Worm (Caenorhabditis elegans): ENCODE measurements around the gene dhps-1.

Gene dhps-1

ce11 chrII:11972266-11972665 lies 20.5 kb upstream of the dhps-1 start:
- TF ChIP-seq sea-1 (GFP tag; conservative IDR thresholded peaks at IDR 0.05): no peak

DNA sequence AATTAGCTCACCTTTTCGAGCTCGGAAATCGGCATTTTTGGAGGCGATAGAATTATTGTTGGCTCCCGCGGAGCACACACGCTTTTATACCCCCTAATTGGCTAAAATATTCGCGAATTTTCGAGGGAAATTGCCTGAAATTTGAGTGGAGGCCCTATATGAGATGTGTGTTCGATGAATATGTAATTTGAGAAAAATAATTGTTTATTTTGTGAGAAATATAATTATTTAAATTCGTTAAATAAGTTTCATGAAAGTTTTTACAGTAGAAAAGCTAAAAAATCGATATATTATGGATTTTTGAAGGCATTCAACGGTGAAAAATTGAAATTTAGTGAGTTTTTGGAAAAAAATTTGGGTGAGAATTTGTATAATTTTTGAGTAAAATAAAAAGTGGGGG lies 19.2 kb upstream of the dhps-1 start, which contains the start of gene acbp-6:
acbp-6 (minus strand) TSS at position 101 of the 400 bp plus-strand sequence.
- TF ChIP-seq ama-1 (optimal IDR thresholded peaks at IDR 0.05) (no peak), hnd-1 (tag; optimal IDR thresholded peaks at IDR 0.05) (no peak), tbx-11 (GFP tag; IDR thresholded peaks at IDR 0.05) (no peak), B0310.2 (tag; optimal IDR thresholded peaks at IDR 0.05) (no peak), scrt-1 (GFP tag; IDR thresholded peaks at IDR 0.05) (no peak), hmbx-1 (tag; optimal IDR thresholded peaks at IDR 0.05) (no peak), hmg-4 (GFP tag; optimal IDR thresholded peaks at IDR 0.05) (no peak), tra-4 (tag; optimal IDR thresholded peaks at IDR 0.05) (no peak), pes-1 (GFP tag; IDR thresholded peaks at IDR 0.05) (no peak), aly-1 (tag; optimal IDR thresholded peaks at IDR 0.05) (no peak), tbx-37 (GFP tag; conservative IDR thresholded peaks at IDR 0.05) (no peak), F13C5.2 (tag; optimal IDR thresholded peaks at IDR 0.05) (no peak), ets-7 (tag; optimal IDR thresholded peaks at IDR 0.05) (no peak), flt-1 (GFP tag; IDR thresholded peaks at IDR 0.05) (no peak), ceh-13 (GFP tag; optimal IDR thresholded peaks at IDR 0.05) (no peak), sea-1 (GFP tag; conservative IDR thresholded peaks at IDR 0.05) (no peak)

ce11 chrII:11974048-11974995 lies 18.5 kb upstream of the dhps-1 start:
- TF ChIP-seq B0310.2 (tag; optimal IDR thresholded peaks at IDR 0.05) (peak; percentile 56), hnd-1 (tag; optimal IDR thresholded peaks at IDR 0.05) (no peak), tbx-11 (GFP tag; IDR thresholded peaks at IDR 0.05) (no peak), flt-1 (GFP tag; IDR thresholded peaks at IDR 0.05) (no peak), ets-7 (tag; optimal IDR thresholded peaks at IDR 0.05) (no peak), scrt-1 (GFP tag; IDR thresholded peaks at IDR 0.05) (no peak), aly-1 (tag; optimal IDR thresholded peaks at IDR 0.05) (no peak), hmbx-1 (tag; optimal IDR thresholded peaks at IDR 0.05) (peak; percentile 44), sea-1 (GFP tag; conservative IDR thresholded peaks at IDR 0.05) (0 out of 2 replicates have a peak, but pooled peaks have one; percentile 40), ceh-13 (GFP tag; optimal IDR thresholded peaks at IDR 0.05) (no peak), F13C5.2 (tag; optimal IDR thresholded peaks at IDR 0.05) (no peak), pes-1 (GFP tag; IDR thresholded peaks at IDR 0.05) (0 out of 2 replicates have a peak, but pooled peaks have one; percentile 21), tra-4 (tag; optimal IDR thresholded peaks at IDR 0.05) (no peak), hmg-4 (GFP tag; optimal IDR thresholded peaks at IDR 0.05) (peak; percentile 23), tbx-37 (GFP tag; conservative IDR thresholded peaks at IDR 0.05) (no peak), ceh-36 (tag; optimal IDR thresholded peaks at IDR 0.05) (no peak), ama-1 (optimal IDR thresholded peaks at IDR 0.05) (peak; percentile 85)

DNA sequence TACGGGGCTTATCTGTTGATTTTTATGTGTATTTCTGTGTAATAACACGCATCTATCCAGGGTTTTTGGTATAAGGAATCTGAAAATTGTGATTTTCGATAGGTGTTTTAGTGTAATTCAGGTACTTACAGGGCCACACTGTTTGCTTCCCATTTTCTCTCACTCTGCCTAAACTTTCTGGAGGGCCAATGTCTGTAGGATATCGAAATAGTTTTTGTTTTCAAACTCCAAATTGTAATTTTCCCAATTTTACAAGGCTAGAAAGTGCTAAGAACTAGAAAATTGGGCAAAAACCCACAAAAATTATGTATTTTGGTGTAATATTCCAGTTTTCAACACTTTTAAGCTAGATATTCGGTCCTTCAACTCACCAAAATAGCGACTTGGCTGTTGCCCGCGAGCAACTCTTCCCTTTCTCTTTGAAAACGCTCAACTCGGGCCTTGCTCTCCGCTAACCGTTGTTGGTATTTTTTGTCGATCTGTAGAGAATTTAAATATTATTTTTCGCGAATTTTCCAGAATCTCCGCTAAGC lies 16.0 kb upstream of the dhps-1 start:
- TF ChIP-seq F13C5.2 (tag; optimal IDR thresholded peaks at IDR 0.05) (no peak), ama-1 (optimal IDR thresholded peaks at IDR 0.05) (no peak), B0310.2 (tag; optimal IDR thresholded peaks at IDR 0.05) (no peak), tra-4 (tag; optimal IDR thresholded peaks at IDR 0.05) (no peak), hnd-1 (tag; optimal IDR thresholded peaks at IDR 0.05) (no peak), tbx-37 (GFP tag; conservative IDR thresholded peaks at IDR 0.05) (no peak), sea-1 (GFP tag; conservative IDR thresholded peaks at IDR 0.05) (no peak), pes-1 (GFP tag; IDR thresholded peaks at IDR 0.05) (no peak), hmbx-1 (tag; optimal IDR thresholded peaks at IDR 0.05) (no peak), aly-1 (tag; optimal IDR thresholded peaks at IDR 0.05) (no peak), flt-1 (GFP tag; IDR thresholded peaks at IDR 0.05) (no peak), ets-7 (tag; optimal IDR thresholded peaks at IDR 0.05) (no peak), ceh-36 (tag; optimal IDR thresholded peaks at IDR 0.05) (no peak), ceh-13 (GFP tag; optimal IDR thresholded peaks at IDR 0.05) (no peak), hmg-4 (GFP tag; optimal IDR thresholded peaks at IDR 0.05) (no peak)

DNA sequence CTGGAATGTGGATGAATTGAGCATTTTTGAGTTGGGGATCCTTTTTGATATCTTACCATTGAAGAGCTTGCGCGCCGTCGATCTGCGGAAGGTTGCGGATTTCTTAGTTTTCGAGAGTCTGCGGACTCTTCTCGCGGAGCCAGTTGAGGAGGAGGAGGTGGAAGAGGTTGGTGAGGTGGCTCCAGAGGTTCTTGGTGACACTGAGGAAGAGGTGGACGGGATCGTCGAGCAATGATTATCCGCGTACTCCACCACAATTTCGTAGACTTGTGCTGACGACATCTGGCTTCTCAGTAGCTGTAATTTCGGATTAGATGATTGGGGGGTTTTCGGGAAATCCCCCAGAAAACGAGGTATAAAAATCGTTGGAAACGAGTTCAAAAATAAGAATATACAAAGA lies 15.4 kb upstream of the dhps-1 start, which contains the start of gene Y17G7B.21:
Y17G7B.21 (minus strand) TSS at position 299 of the 400 bp plus-strand sequence.
- TF ChIP-seq hmbx-1 (tag; optimal IDR thresholded peaks at IDR 0.05): no peak
- peak; percentile 34 for TF ChIP-seq hmg-4 (GFP tag; optimal IDR thresholded peaks at IDR 0.05)
- peak; percentile 32; the same call in 1 of the 2 replicates for TF ChIP-seq flt-1 (GFP tag; IDR thresholded peaks at IDR 0.05)
- TF ChIP-seq ama-1 (optimal IDR thresholded peaks at IDR 0.05): peak; percentile 78
- peak; percentile 57; the same call in 1 of the 2 replicates for TF ChIP-seq scrt-1 (GFP tag; IDR thresholded peaks at IDR 0.05)
- TF ChIP-seq tra-4 (tag; optimal IDR thresholded peaks at IDR 0.05): no peak

ce11 chrII:11978478-11978877 lies 14.3 kb upstream of the dhps-1 start:
- TF ChIP-seq ama-1 (optimal IDR thresholded peaks at IDR 0.05) (no peak), sea-1 (GFP tag; conservative IDR thresholded peaks at IDR 0.05) (no peak), flt-1 (GFP tag; IDR thresholded peaks at IDR 0.05) (no peak), tra-4 (tag; optimal IDR thresholded peaks at IDR 0.05) (no peak), hnd-1 (tag; optimal IDR thresholded peaks at IDR 0.05) (no peak), ceh-36 (tag; optimal IDR thresholded peaks at IDR 0.05) (no peak), aly-1 (tag; optimal IDR thresholded peaks at IDR 0.05) (no peak), ceh-13 (GFP tag; optimal IDR thresholded peaks at IDR 0.05) (no peak), ets-7 (tag; optimal IDR thresholded peaks at IDR 0.05) (no peak), tbx-37 (GFP tag; conservative IDR thresholded peaks at IDR 0.05) (no peak), pes-1 (GFP tag; IDR thresholded peaks at IDR 0.05) (no peak), hmg-4 (GFP tag; optimal IDR thresholded peaks at IDR 0.05) (no peak), hmbx-1 (tag; optimal IDR thresholded peaks at IDR 0.05) (no peak), tbx-11 (GFP tag; IDR thresholded peaks at IDR 0.05) (no peak)

- TF ChIP-seq F13C5.2 (tag; optimal IDR thresholded peaks at IDR 0.05): no peak
- no peak for TF ChIP-seq aly-1 (tag; optimal IDR thresholded peaks at IDR 0.05)
- TF ChIP-seq ceh-13 (GFP tag; optimal IDR thresholded peaks at IDR 0.05): no peak
- TF ChIP-seq flt-1 (GFP tag; IDR thresholded peaks at IDR 0.05): no peak
- no peak for TF ChIP-seq tbx-11 (GFP tag; IDR thresholded peaks at IDR 0.05)
- no peak for TF ChIP-seq ets-7 (tag; optimal IDR thresholded peaks at IDR 0.05)
- TF ChIP-seq hmbx-1 (tag; optimal IDR thresholded peaks at IDR 0.05): no peak
Observed at ce11 chrII:11978920-11979319, 13.9 kb upstream of the dhps-1 start.

Measured in whole organism, early embryonic.